Fruit fly (Drosophila melanogaster): ENCODE data around the gene tty.

The tty gene

dm6 chrX:21373659-21374426, 34.4 kb upstream of the tty start, which contains the start of gene slgA (continued):
- TF ChIP-seq usp (GFP tag; optimal IDR thresholded peaks at IDR 0.05) (no peak), ro (GFP tag; IDR thresholded peaks at IDR 0.05) (no peak), Sox102F (GFP tag; optimal IDR thresholded peaks at IDR 0.05) (no peak), klu (GFP tag; IDR thresholded peaks at IDR 0.05) (no peak), Xbp1 (GFP tag; optimal IDR thresholded peaks at IDR 0.05) (peak; percentile 38), E2f2 (GFP tag; IDR thresholded peaks at IDR 0.05) (peak; percentile 87), cato (GFP tag; optimal IDR thresholded peaks at IDR 0.05; ENCODE audit: borderline replicate concordance) (no peak), esg (GFP tag; conservative IDR thresholded peaks at IDR 0.05) (no peak), CG33213 (GFP tag; optimal IDR thresholded peaks at IDR 0.05) (peak; percentile 54), BEAF-32 (GFP tag; optimal IDR thresholded peaks at IDR 0.05) (peak; percentile 83), her (GFP tag; optimal IDR thresholded peaks at IDR 0.05) (peak; percentile 30), CG7987 (GFP tag; optimal IDR thresholded peaks at IDR 0.05) (no peak), HLH54F (GFP tag; optimal IDR thresholded peaks at IDR 0.05) (peak; percentile 64), CG32532 (GFP tag; IDR thresholded peaks at IDR 0.05) (peak; percentile 22; the same call in 1 of the 2 replicates), unpg (GFP tag; optimal IDR thresholded peaks at IDR 0.05) (no peak), CG11696 (GFP tag; IDR thresholded peaks at IDR 0.05) (peak; percentile 87), CG17612 (GFP tag; IDR thresholded peaks at IDR 0.05) (no peak), jigr1 (GFP tag; IDR thresholded peaks at IDR 0.05) (no peak), Chrac-16 (GFP tag; optimal IDR thresholded peaks at IDR 0.05) (peak; percentile 6), dm (GFP tag; optimal IDR thresholded peaks at IDR 0.05) (peak; percentile 52), CG6272 (GFP tag; IDR thresholded peaks at IDR 0.05) (no peak), kah (GFP tag; optimal IDR thresholded peaks at IDR 0.05) (no peak), mam (GFP tag; optimal IDR thresholded peaks at IDR 0.05) (peak; percentile 69), shn (GFP tag; optimal IDR thresholded peaks at IDR 0.05) (peak; percentile 25), CG8388 (GFP tag; optimal IDR thresholded peaks at IDR 0.05) (no peak), Gsc (GFP tag; IDR thresholded peaks at IDR 0.05) (no peak), CG7928 (GFP tag; optimal IDR thresholded peaks at IDR 0.05) (no peak), sisA (GFP tag; IDR thresholded peaks at IDR 0.05) (peak; percentile 32; the same call in 1 of the 2 replicates), pita (GFP tag; optimal IDR thresholded peaks at IDR 0.05) (no peak), sob (GFP tag; IDR thresholded peaks at IDR 0.05) (peak; percentile 68), CG7271 (tag; optimal IDR thresholded peaks at IDR 0.05) (no peak), wek (GFP tag; optimal IDR thresholded peaks at IDR 0.05) (no peak), Optix (GFP tag; IDR thresholded peaks at IDR 0.05) (no peak), slp2 (GFP tag; optimal IDR thresholded peaks at IDR 0.05) (peak; percentile 13), CG2678 (tag; optimal IDR thresholded peaks at IDR 0.05) (no peak), stc (GFP tag; IDR thresholded peaks at IDR 0.05) (no peak), CG9437 (GFP tag; optimal IDR thresholded peaks at IDR 0.05) (peak; percentile 2), Camta (GFP tag; optimal IDR thresholded peaks at IDR 0.05) (peak; percentile 24), CG11398 (GFP tag; optimal IDR thresholded peaks at IDR 0.05) (no peak), CG6683 (GFP tag; optimal IDR thresholded peaks at IDR 0.05) (no peak), tna (GFP tag; IDR thresholded peaks at IDR 0.05; ENCODE audit: partially characterized antibody) (peak; percentile 39), CG6813 (GFP tag; optimal IDR thresholded peaks at IDR 0.05) (no peak), dmrt11E (tag; optimal IDR thresholded peaks at IDR 0.05) (no peak), CG1792 (GFP tag; optimal IDR thresholded peaks at IDR 0.05) (no peak), CG13296 (GFP tag; optimal IDR thresholded peaks at IDR 0.05) (no peak), CHES-1-like (GFP tag; optimal IDR thresholded peaks at IDR 0.05) (peak; percentile 48), CG14860 (GFP tag; IDR thresholded peaks at IDR 0.05; ENCODE audit: partially characterized antibody) (peak; percentile 50; the same call in 1 of the 3 replicates), cas (GFP tag; IDR thresholded peaks at IDR 0.05) (no peak), prd (optimal IDR thresholded peaks at IDR 0.05) (no peak), prd (GFP tag; IDR thresholded peaks at IDR 0.05) (no peak)
